Worm (Caenorhabditis elegans): ENCODE results near the gene rabs-5.

ce11 chrIV:8061267-8061666, 46.1 kb downstream of the rabs-5 start:
- TF ChIP-seq mep-1 (tag; optimal IDR thresholded peaks at IDR 0.05) (no peak), skn-1 (tag; optimal IDR thresholded peaks at IDR 0.05) (no peak)

Measured in whole organism, L4 larva.